Fruit fly (Drosophila melanogaster): ENCODE data around the gene CG42680.

- no peak for TF ChIP-seq CG8478 (optimal IDR thresholded peaks at IDR 0.05)
- TF ChIP-seq CTCF (optimal IDR thresholded peaks at IDR 0.05): no peak
Measured at dm6 chr2L:14570129-14570528, 17.9 kb downstream of the CG42680 start.

Data from S2 (cell line).